Fruit fly (Drosophila melanogaster): ENCODE measurements around the gene hth.

DNA sequence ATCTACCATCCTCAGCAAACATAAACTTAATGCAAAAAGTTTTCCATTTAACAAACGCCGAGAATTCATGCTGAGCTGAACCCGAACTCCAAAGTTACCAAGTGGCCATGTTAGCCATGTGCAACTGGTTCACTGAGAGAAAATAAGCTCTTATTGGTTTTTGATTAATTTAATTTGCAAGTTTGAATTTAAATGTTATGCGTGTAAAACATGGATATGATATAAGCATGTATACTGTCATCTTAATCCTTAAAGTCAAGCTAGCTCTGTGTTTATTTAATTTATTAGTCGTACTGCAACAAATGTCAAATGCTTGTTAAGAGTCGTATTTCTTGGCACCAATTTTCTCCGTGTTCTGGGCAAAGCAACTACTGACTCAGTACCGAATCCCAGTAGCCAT, 15.3 kb upstream of the hth start:
- TF ChIP-seq CG17806 (tag; optimal IDR thresholded peaks at IDR 0.05) (no peak), gl (tag; optimal IDR thresholded peaks at IDR 0.05) (no peak), CG14655 (GFP tag; optimal IDR thresholded peaks at IDR 0.05) (peak; percentile 52), fd96Ca (GFP tag; IDR thresholded peaks at IDR 0.05) (no peak), CG32121 (GFP tag; IDR thresholded peaks at IDR 0.05) (no peak), Pif1A (GFP tag; optimal IDR thresholded peaks at IDR 0.05) (no peak), CG8159 (tag; optimal IDR thresholded peaks at IDR 0.05) (no peak), CG12605 (GFP tag; IDR thresholded peaks at IDR 0.05) (no peak), CG4496 (GFP tag; IDR thresholded peaks at IDR 0.05) (no peak), CG9948 (tag; optimal IDR thresholded peaks at IDR 0.05) (no peak), Ets98B (GFP tag; IDR thresholded peaks at IDR 0.05) (no peak), EcR (GFP tag; optimal IDR thresholded peaks at IDR 0.05) (no peak), D1 (tag; optimal IDR thresholded peaks at IDR 0.05) (no peak)

Data from whole organism, pupa.